Worm (Caenorhabditis elegans) whole organism, midembryonic: ENCODE measurements around the gene rpc-11.

Experiments used
- T22C8.4 ChIP-seq: fragments of 200-800 bp; sonication (Bioruptor generic); IDR thresholded peaks from 2 replicates; pipeline ENCODE4 v1.3.6; 2022; ENCODE audit warnings: missing genetic modification characterization, missing compliant biosample characterization
- cog-1 ChIP-seq: sonication (generic microtip); optimal IDR thresholded peaks from 2 replicates; lab custom pipeline; 2016; ENCODE audit warnings: missing genetic modification characterization, missing compliant biosample characterization
- flt-1 ChIP-seq: fragments of 200-800 bp; sonication (Bioruptor generic); IDR thresholded peaks from 2 replicates; pipeline ENCODE4 v1.3.6; 2022; ENCODE audit warnings: missing genetic modification characterization, missing compliant biosample characterization
- klf-2 ChIP-seq: fragments of 200-800 bp; sonication (Bioruptor generic); conservative IDR thresholded peaks from 2 replicates; pipeline ENCODE4 v1.3.6; 2022; ENCODE audit warnings: missing genetic modification reagents, missing genetic modification characterization, missing compliant biosample characterization
- med-1 ChIP-seq: sonication (generic microtip); optimal IDR thresholded peaks from 2 replicates; lab custom pipeline; 2017; ENCODE audit warnings: missing genetic modification characterization, mild to moderate bottlenecking, missing compliant biosample characterization, antibody characterized with exemption, missing genetic modification reagents; ENCODE audit not compliant: insufficient read depth
- ref-1 ChIP-seq: fragments of 200-800 bp; sonication (Bioruptor generic); conservative IDR thresholded peaks from 2 replicates; pipeline ENCODE4 v1.3.6; 2022; ENCODE audit warnings: missing genetic modification reagents, missing genetic modification characterization, missing compliant biosample characterization
- tab-1 ChIP-seq: fragments of 200-800 bp; sonication (Bioruptor generic); IDR thresholded peaks from 2 replicates; pipeline ENCODE4 v1.3.6; 2022; ENCODE audit warnings: missing genetic modification characterization, missing compliant biosample characterization
- ztf-23 ChIP-seq: fragments of 200-800 bp; sonication (Bioruptor generic); IDR thresholded peaks from 2 replicates; pipeline ENCODE4 v1.3.6; 2022; ENCODE audit warnings: missing genetic modification reagents, missing genetic modification characterization, missing compliant biosample characterization
- ztf-29 ChIP-seq: fragments of 200-800 bp; sonication (Bioruptor generic); IDR thresholded peaks from 2 replicates; pipeline ENCODE4 v1.3.6; 2022; ENCODE audit warnings: missing genetic modification reagents, missing genetic modification characterization, missing compliant biosample characterization

rpc-11 gene

DNA sequence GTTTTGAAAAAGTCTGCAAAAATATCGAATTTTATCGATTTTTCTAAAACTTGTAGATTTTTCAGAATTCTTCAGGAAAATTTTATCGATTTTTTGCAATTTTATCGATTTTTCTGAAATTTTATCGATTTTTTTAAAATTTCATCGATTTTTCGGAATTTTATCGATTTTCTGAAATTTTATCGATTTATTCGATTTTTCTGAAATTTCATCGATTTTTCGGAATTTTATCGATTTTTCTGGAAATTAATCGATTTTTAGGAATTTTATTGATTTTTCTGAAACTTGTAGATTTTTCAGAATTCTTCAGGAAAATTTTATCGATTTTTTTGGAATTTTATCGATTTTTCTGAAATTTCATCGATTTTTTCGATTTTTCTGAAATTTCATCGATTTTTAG is 1.7 kb downstream of the rpc-11 start:
- no peak for TF ChIP-seq flt-1 (GFP tag; lab: Robert Waterston, UW)
- TF ChIP-seq T22C8.4 (GFP tag; lab: Robert Waterston, UW), result peak; percentile 96

DNA sequence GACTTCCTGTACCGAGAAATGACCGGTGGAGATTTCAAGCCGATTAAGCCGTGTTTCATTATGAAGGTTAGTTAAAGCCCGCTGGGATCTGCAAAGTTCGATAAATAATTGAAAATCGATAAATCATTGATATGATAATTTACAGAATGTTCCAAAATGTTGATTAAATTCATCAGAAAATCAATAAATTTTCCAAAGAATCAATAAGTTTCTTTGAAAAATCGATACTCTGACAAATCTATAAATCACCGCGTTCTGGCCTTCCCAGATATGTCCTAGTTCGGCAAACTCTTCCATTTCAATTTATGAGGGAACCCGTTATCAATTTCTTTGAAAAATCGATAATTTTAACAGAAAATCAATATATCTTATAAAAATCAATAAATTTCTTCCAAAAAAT is 2.3 kb downstream of the rpc-11 start:
- no peak for TF ChIP-seq ztf-23 (GFP tag; lab: Robert Waterston, UW)
- TF ChIP-seq klf-2 (GFP tag; lab: Robert Waterston, UW), result no peak
- TF ChIP-seq T22C8.4 (GFP tag; lab: Robert Waterston, UW), result peak; percentile 75
- TF ChIP-seq cog-1 (tag; lab: Kevin White, UChicago), result no peak
- no peak for TF ChIP-seq ztf-29

ce11 chrIV:1407049-1407448 is 2.8 kb downstream of the rpc-11 start:
- TF ChIP-seq T22C8.4 (GFP tag; lab: Robert Waterston, UW) (no peak), flt-1 (GFP tag; lab: Robert Waterston, UW) (no peak), ztf-29 (no peak), ztf-23 (GFP tag; lab: Robert Waterston, UW) (no peak), ref-1 (no peak), tab-1 (GFP tag; lab: Robert Waterston, UW) (no peak), med-1 (GFP tag; lab: Kevin White, UChicago) (no peak), cog-1 (tag; lab: Kevin White, UChicago) (no peak), klf-2 (GFP tag; lab: Robert Waterston, UW) (no peak)

DNA sequence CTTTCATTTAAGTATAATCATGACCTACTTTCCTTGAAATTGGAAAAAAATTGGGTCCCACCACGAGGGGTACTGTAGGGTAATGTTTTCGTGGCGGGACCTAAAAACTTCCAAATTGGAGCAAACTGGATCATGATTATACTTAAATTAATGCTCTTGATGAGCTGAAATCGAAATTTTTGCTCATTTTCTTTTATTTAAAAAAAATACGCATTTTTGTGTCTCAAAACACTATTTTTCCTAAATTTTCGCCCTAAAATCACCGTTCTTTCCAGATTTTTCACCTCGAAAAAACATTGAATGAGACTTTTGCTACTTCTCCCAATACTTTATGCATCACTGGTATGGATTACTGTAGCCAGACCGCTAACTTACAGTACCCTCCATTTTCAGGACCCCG is 3.6 kb downstream of the rpc-11 start, which contains the start of gene spp-31:
TSS of gene spp-31 (plus strand) at position 301 of the 400 bp plus-strand sequence.
- TF ChIP-seq T22C8.4 (GFP tag; lab: Robert Waterston, UW) (no peak), ztf-29 (no peak), flt-1 (GFP tag; lab: Robert Waterston, UW) (no peak), cog-1 (tag; lab: Kevin White, UChicago) (no peak), ref-1 (no peak), klf-2 (GFP tag; lab: Robert Waterston, UW) (no peak), ztf-23 (GFP tag; lab: Robert Waterston, UW) (no peak), tab-1 (GFP tag; lab: Robert Waterston, UW) (no peak), med-1 (GFP tag; lab: Kevin White, UChicago) (no peak)

ce11 chrIV:1405780-1406179 is 4.1 kb downstream of the rpc-11 start:
- TF ChIP-seq klf-2 (GFP tag; lab: Robert Waterston, UW), result no peak
- no peak for TF ChIP-seq ztf-29

DNA sequence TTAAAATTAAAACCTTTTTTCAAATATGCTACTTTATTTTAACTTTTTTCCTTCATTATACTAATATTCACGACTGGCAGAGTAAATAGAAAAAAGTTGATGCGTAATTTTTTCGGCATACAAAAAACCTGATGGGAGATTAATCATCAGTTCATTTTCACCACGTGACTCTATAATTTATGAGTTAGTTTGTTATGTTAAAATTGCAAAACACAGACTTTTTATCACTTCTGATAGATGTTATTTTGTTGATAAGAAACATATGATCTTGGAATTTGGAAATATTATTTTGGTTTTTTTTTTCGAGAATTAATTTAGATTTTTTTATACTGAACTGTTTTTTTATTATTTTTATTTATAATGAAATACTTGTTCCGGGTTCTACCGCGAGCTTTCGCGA is 5.9 kb downstream of the rpc-11 start:
- TF ChIP-seq ref-1 (no peak), ztf-23 (GFP tag; lab: Robert Waterston, UW) (no peak), tab-1 (GFP tag; lab: Robert Waterston, UW) (no peak), med-1 (GFP tag; lab: Kevin White, UChicago) (no peak), flt-1 (GFP tag; lab: Robert Waterston, UW) (no peak), cog-1 (tag; lab: Kevin White, UChicago) (no peak), klf-2 (GFP tag; lab: Robert Waterston, UW) (no peak), T22C8.4 (GFP tag; lab: Robert Waterston, UW) (no peak), ztf-29 (no peak)

- TF ChIP-seq T22C8.4 (GFP tag; lab: Robert Waterston, UW) (peak; percentile 71), ref-1 (no peak)
Measured at ce11 chrIV:1400016-1400415, 9.8 kb downstream of the rpc-11 start.

DNA sequence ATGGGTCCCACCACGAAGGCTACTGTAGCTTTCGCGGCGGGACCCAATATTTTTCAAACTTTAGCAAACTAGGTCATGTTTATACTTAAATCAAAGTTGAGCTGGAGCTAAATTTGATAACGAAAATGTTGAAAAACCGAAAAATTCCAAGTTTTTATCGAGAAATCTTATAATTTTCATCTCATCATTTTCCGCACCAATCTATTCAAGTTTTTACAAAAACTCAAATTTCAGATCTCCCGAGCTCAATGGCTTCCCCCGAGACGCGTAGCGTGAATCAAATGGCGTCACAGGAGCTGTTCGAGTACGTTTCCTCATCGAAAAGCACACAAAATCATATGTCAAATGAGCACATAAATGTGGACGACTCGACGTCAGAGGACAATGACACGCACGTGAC is 11.9 kb downstream of the rpc-11 start:
- TF ChIP-seq med-1 (GFP tag; lab: Kevin White, UChicago), result no peak
- no peak for TF ChIP-seq ztf-29
- TF ChIP-seq ref-1, result no peak
- no peak for TF ChIP-seq tab-1 (GFP tag; lab: Robert Waterston, UW)
- no peak for TF ChIP-seq ztf-23 (GFP tag; lab: Robert Waterston, UW)
- TF ChIP-seq klf-2 (GFP tag; lab: Robert Waterston, UW), result no peak
- TF ChIP-seq flt-1 (GFP tag; lab: Robert Waterston, UW), result no peak

DNA sequence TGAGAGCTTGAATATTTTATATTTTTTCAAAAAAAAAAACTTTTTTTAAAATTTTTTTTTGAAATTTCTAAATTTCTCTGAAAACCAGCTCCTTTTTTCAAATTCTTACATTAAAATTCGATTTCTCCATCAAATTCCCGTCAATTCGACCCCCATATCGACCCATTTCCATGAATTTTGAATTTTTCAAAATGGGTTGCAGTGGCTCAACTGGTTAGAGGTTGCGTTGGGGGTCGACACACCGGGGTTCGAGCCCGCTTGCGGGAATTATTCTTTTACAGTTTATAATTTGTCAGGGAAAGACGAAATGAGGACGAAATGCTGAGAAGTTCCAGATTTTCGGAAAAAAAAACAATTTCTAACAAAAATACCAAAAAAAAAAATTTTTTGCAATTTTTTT is 15.8 kb downstream of the rpc-11 start:
- no peak for TF ChIP-seq ref-1
- TF ChIP-seq ztf-23 (GFP tag; lab: Robert Waterston, UW), result no peak
- TF ChIP-seq ztf-29, result no peak
- TF ChIP-seq tab-1 (GFP tag; lab: Robert Waterston, UW), result no peak
- TF ChIP-seq T22C8.4 (GFP tag; lab: Robert Waterston, UW), result no peak
- no peak for TF ChIP-seq flt-1 (GFP tag; lab: Robert Waterston, UW)
- no peak for TF ChIP-seq med-1 (GFP tag; lab: Kevin White, UChicago)
- no peak for TF ChIP-seq cog-1 (tag; lab: Kevin White, UChicago)
- no peak for TF ChIP-seq klf-2 (GFP tag; lab: Robert Waterston, UW)

- TF ChIP-seq ztf-23 (GFP tag; lab: Robert Waterston, UW), result no peak
- TF ChIP-seq med-1 (GFP tag; lab: Kevin White, UChicago), result no peak
- no peak for TF ChIP-seq klf-2 (GFP tag; lab: Robert Waterston, UW)
- TF ChIP-seq T22C8.4 (GFP tag; lab: Robert Waterston, UW), result no peak
- no peak for TF ChIP-seq cog-1 (tag; lab: Kevin White, UChicago)
- TF ChIP-seq ref-1, result no peak
- TF ChIP-seq flt-1 (GFP tag; lab: Robert Waterston, UW), result no peak
- TF ChIP-seq tab-1 (GFP tag; lab: Robert Waterston, UW), result no peak
- no peak for TF ChIP-seq ztf-29
Measured at ce11 chrIV:1391446-1391845, 18.4 kb downstream of the rpc-11 start.

- no peak for TF ChIP-seq flt-1 (GFP tag; lab: Robert Waterston, UW)
- TF ChIP-seq ztf-23 (GFP tag; lab: Robert Waterston, UW), result no peak
- TF ChIP-seq med-1 (GFP tag; lab: Kevin White, UChicago), result no peak
- TF ChIP-seq klf-2 (GFP tag; lab: Robert Waterston, UW), result no peak
- no peak for TF ChIP-seq T22C8.4 (GFP tag; lab: Robert Waterston, UW)
- TF ChIP-seq ztf-29, result no peak
Measured at ce11 chrIV:1390102-1390501, 19.7 kb downstream of the rpc-11 start.
